Fruit fly (Drosophila melanogaster) whole organism, wandering third instar larva: ENCODE data around the gene CG42327.

Experiments
- HLH106 ChIP-seq: fragments of 200-800 bp; optimal IDR thresholded peaks from 3 replicates; lab custom pipeline; 2019; ENCODE audit warnings: missing biosample characterization, mild to moderate bottlenecking, missing genetic modification characterization, moderate library complexity
- Jra ChIP-seq: sonication (Bioruptor generic); optimal IDR thresholded peaks from 2 replicates; lab custom pipeline; 2016; ENCODE audit warnings: missing biosample characterization, missing genetic modification characterization
- Mio ChIP-seq: sonication (Bioruptor generic); optimal IDR thresholded peaks from 2 replicates; lab custom pipeline; 2016; ENCODE audit warnings: missing biosample characterization, missing genetic modification characterization
- Myc ChIP-seq: fragments of >200 bp; optimal IDR thresholded peaks from 2 replicates; lab custom pipeline; 2017
- OdsH ChIP-seq: fragments of 200-800 bp; sonication (Bioruptor generic); optimal IDR thresholded peaks from 2 replicates; lab custom pipeline; 2016; ENCODE audit warnings: missing biosample characterization, mild to moderate bottlenecking, missing genetic modification characterization
- Rel ChIP-seq, 2 experiments: fragments of 200-800 bp; sonication (Bioruptor generic) in 1 of 2; optimal IDR thresholded peaks; 2 replicates in 1 of 2; 3 replicates in 1 of 2; lab custom pipeline; 2016 to 2019; ENCODE audit warnings: mild to moderate bottlenecking in 2 of 2, missing biosample characterization in 2 of 2, missing genetic modification characterization in 2 of 2, moderate library complexity in 1 of 2
- Vsx2 ChIP-seq: fragments of 200-300, 225-300 bp; sonication (Bioruptor generic); optimal IDR thresholded peaks from 2 replicates; lab custom pipeline; 2018; ENCODE audit warnings: missing biosample characterization, missing genetic modification characterization; ENCODE audit not compliant: partially characterized antibody
- brk ChIP-seq: fragments of 200-800 bp; sonication (Bioruptor generic); optimal IDR thresholded peaks from 2 replicates; lab custom pipeline; 2016; ENCODE audit warnings: missing biosample characterization, mild to moderate bottlenecking, missing genetic modification characterization
- dsf ChIP-seq: sonication (Bioruptor generic); optimal IDR thresholded peaks from 2 replicates; lab custom pipeline; 2016; ENCODE audit warnings: missing biosample characterization, missing genetic modification characterization, borderline replicate concordance
- fru ChIP-seq: fragments of 200-800 bp; sonication (Bioruptor generic); optimal IDR thresholded peaks from 3 replicates; lab custom pipeline; 2016; ENCODE audit warnings: missing biosample characterization, mild to moderate bottlenecking, missing genetic modification characterization
- psq ChIP-seq: fragments of 200-800 bp; sonication (Bioruptor generic); optimal IDR thresholded peaks from 3 replicates; lab custom pipeline; 2017; ENCODE audit warnings: missing biosample characterization, mild to moderate bottlenecking, missing genetic modification characterization, moderate library complexity
- rgr ChIP-seq: fragments of 200-800 bp; sonication (Bioruptor generic); optimal IDR thresholded peaks from 3 replicates; lab custom pipeline; 2016; ENCODE audit warnings: missing biosample characterization, mild to moderate bottlenecking, missing genetic modification characterization
- sage ChIP-seq: fragments of 200-800 bp; sonication (Bioruptor generic); optimal IDR thresholded peaks from 2 replicates; lab custom pipeline; 2016; ENCODE audit warnings: missing biosample characterization, mild to moderate bottlenecking, missing genetic modification characterization
- usp ChIP-seq: fragments of >200 bp; optimal IDR thresholded peaks from 2 replicates; lab custom pipeline; 2017; ENCODE audit warnings: missing biosample characterization, missing genetic modification characterization

DNA sequence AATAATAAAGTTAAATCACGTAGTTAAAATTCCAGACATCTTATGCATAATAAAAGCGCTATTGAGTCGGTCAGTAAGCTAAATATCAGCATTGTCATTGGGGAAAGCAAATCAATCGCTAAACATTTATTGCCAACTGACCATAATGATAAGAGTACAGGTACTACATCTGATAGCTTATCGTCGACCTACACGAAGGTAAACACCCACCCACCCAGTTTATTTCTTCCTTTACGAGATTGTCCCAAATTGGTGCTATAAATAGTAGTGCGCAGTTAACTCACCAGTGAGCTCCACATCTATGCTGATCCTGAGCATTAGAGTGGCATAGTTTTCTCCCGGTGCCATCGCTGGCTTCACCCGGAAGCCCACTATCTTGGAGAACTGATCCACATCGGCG is 27.7 kb downstream of the CG42327 start:
- TF ChIP-seq psq (GFP tag; lab: Kevin White, UChicago) (no peak), Vsx2 (GFP tag; lab: Kevin White, UChicago) (no peak), sage (no peak), brk (GFP tag; lab: Kevin White, UChicago) (no peak), HLH106 (tag; lab: Kevin White, UChicago) (no peak), OdsH (GFP tag; lab: Kevin White, UChicago) (no peak), dsf (GFP tag; lab: Kevin White, UChicago) (no peak), Jra (GFP tag; lab: Kevin White, UChicago) (no peak), Rel (GFP tag; optimal IDR thresholded peaks at IDR 0.05; lab: Kevin White, UChicago) (no peak), Rel (tag; optimal IDR thresholded peaks at IDR 0.05; lab: Kevin White, UChicago) (peak; percentile 31), rgr (GFP tag; lab: Kevin White, UChicago) (no peak), usp (GFP tag; lab: Kevin White, UChicago) (no peak), Myc (lab: Kevin White, UChicago) (no peak), fru (no peak), Mio (GFP tag; lab: Kevin White, UChicago) (no peak)
